Fruit fly (Drosophila melanogaster) whole organism: ENCODE results near the gene Srlp.

Experiments
- CG8478 ChIP-seq: fragments of >200 bp; optimal IDR thresholded peaks from 2 replicates; lab custom pipeline; 2018; ENCODE audit warnings: inconsistent platforms
- Dll ChIP-seq: fragments of >200 bp; optimal IDR thresholded peaks from 2 replicates; lab custom pipeline; 2017
- EcR ChIP-seq, 2 experiments: fragments of >200 bp; optimal IDR thresholded peaks; 2 replicates each; lab custom pipeline; 2017; ENCODE audit warnings: missing biosample characterization in 2 of 2, missing genetic modification characterization in 2 of 2, missing genetic modification reagents in 2 of 2
- pan ChIP-seq: fragments of >200 bp; optimal IDR thresholded peaks from 2 replicates; lab custom pipeline; 2017
- psq ChIP-seq: fragments of >200 bp; optimal IDR thresholded peaks from 2 replicates; lab custom pipeline; 2017
- usp ChIP-seq: fragments of >200 bp; optimal IDR thresholded peaks from 2 replicates; lab custom pipeline; 2017; ENCODE audit warnings: missing biosample characterization, missing genetic modification characterization, mixed read lengths

Srlp gene

DNA sequence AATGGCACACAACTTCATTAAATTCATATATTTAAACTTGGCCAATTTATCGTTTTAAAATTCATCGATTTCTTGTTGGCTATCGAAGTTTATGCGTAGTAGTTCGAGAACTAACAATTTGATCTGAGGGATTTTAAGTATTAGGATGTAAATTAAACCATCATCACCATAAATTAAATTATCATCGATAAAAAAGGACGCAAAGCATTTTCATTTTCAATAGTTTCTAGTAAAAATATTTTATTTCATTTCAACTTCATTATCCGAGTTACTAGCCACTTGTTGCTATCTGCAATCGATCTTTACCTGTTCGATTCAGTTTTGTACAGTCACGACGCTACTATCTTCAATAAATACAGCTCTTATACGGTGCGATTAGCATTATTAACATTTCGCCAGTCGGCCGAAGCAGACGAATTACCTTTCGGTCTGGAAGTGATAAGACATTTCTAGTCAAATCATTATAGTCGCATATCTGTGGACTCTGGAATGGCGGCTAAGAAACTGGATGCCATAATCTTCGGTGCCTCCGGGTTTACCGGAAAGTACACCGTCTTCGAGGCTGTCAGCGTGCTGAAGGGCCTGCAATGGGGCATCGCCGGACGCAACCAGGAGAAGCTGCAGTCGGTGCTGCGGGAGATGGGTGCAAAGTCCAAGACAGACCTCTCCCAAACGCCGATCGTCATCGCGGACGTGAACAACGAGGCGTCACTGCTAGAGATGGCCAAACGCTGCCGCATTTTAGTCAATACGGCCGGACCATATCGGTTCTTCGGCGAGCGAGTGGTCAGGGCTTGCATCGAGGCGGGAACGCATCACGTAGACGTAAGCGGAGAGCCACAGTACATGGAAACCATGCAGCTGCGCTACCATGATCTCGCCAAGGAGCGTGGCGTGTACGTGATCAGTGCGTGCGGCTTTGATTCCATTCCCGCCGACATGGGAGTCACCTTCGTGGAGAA, 27.4 kb upstream of the Srlp start, which contains the start of gene CG5167:
Gene CG5167, plus strand, starts transcription at position 298 of the 962 bp plus-strand sequence.
- TF ChIP-seq pan = no peak
- TF ChIP-seq Dll (lab: Kevin White, UChicago) = no peak
- TF ChIP-seq EcR (GFP tag; optimal IDR thresholded peaks at IDR 0.05; lab: Kevin White, UChicago) = no peak
- TF ChIP-seq usp = no peak
- TF ChIP-seq psq (lab: Kevin White, UChicago) = no peak
- TF ChIP-seq CG8478 (lab: Kevin White, UChicago) = no peak

DNA sequence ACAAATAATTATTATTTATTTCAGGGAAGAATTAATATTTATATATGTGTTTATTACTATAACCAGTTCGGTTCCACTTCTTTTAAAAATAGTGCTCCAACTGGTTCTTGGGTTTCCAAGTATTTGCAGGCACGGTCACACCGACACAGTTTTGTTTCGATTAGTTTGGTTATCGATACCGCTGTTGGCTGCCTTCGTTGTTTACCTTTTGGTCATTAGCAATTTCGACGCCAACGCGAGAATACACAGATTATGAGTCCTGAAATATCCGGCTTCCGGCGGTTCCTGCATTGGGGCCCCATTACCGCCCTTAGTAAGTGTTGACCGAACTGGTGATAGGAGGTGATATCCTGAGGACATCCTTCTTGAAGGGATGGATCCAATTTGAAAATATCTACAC, 25.7 kb upstream of the Srlp start, which contains the start of gene CG5196:
Gene CG5196, plus strand, starts transcription at position 157 of the 400 bp plus-strand sequence.
- TF ChIP-seq CG8478 (lab: Kevin White, UChicago) = no peak
- TF ChIP-seq psq (lab: Kevin White, UChicago) = no peak
- TF ChIP-seq Dll (lab: Kevin White, UChicago) = no peak
- TF ChIP-seq usp = no peak
- no peak for TF ChIP-seq EcR (GFP tag; optimal IDR thresholded peaks at IDR 0.05; lab: Kevin White, UChicago)
- no peak for TF ChIP-seq pan

DNA sequence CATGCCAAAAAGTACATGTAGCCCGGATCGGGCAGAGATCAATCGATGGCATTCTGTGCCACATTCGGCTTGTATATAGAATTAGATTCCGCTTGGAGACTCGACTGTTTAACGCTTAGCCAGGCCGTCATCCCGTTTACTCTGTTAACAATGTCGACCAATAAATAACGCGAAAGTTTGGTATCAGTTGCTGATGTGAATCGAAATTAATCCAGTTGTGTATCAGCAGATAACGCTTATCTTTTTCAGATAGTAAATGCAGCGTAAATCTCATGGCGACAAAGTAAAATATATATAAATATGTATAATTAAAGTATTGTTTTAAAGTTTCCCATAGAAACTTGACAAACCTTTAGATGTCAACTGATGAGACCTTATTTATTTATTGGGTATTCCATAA, 22.4 kb upstream of the Srlp start:
- TF ChIP-seq psq (lab: Kevin White, UChicago) (no peak), usp (no peak), CG8478 (lab: Kevin White, UChicago) (no peak), pan (no peak), Dll (lab: Kevin White, UChicago) (no peak), EcR (GFP tag; optimal IDR thresholded peaks at IDR 0.05; lab: Kevin White, UChicago) (no peak)

DNA sequence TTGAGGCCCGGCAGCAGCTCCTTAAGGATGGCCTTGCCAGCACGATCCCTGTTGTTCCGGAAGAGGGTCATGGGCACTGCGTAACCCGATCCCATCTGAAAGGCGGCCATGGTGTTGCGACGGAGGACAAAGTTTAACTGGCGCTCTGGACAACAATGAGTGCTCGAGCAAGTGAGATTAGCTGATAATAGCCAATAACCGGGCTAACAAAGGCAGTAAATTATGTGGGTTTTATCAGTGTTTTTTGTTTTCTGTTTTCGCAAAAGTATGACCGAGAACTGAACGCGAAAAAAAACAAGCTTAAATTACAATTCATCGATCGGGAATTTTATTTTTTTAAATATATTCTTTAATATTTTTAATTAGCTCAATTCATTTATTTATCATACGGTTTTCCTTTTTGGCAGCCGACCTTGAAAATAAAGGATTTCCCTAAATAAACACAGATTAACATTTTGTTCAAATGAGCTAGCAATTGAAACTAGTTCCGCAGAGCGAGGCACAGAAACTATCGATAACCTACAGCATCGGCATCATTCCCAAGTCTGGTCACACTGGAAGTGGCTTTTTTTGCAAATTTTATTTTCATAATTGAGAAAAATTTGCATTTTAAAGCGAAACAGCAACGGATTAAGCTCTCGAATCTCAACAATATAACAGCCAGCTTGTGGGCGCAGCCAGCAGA, 20.5 kb upstream of the Srlp start, which contains the start of the genes Dip-C and pps:
Gene Dip-C, minus strand, starts transcription at position 486 of the 685 bp plus-strand sequence.
Gene pps, plus strand, starts transcription at position 555 of the 685 bp plus-strand sequence.
- TF ChIP-seq psq (lab: Kevin White, UChicago) (no peak), CG8478 (lab: Kevin White, UChicago) (no peak), Dll (lab: Kevin White, UChicago) (no peak), usp (no peak), EcR (GFP tag; optimal IDR thresholded peaks at IDR 0.05; lab: Kevin White, UChicago) (no peak), pan (no peak)

DNA sequence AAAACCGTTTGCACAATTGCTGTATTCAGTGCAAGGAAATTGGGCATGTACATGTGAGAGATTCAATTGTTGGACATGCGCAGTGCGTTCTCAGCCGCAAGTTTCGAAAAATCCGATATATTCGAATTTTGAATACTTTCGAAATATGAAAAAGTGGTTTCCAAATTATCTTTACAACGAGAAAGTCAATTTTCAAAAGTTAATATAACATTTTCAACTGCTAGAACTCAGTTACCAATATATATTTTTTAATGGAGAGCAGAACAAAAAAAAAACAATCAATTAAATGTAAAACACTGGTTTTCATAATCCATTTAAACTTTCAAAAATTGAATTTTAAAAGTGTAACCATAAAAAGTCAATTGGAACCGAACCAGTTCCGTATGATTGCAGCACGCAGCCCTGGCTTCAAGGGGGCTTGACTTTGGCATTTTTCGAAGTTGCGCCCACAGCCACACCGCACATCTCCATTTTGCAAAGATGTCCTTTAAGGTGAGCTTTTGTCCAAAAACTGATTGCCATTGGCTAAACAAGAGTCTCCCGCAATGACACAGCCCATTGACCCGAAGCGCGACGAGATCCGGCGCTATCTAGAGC, 11.4 kb upstream of the Srlp start, which contains the start of the genes Scgbeta and CG17202:
Gene Scgbeta, minus strand, starts transcription at position 51 of the 597 bp plus-strand sequence.
Gene CG17202, plus strand, starts transcription at position 390 of the 597 bp plus-strand sequence.
- TF ChIP-seq pan (no peak), usp (no peak), CG8478 (lab: Kevin White, UChicago) (no peak), psq (lab: Kevin White, UChicago) (no peak), Dll (lab: Kevin White, UChicago) (no peak), EcR (GFP tag; optimal IDR thresholded peaks at IDR 0.05; lab: Kevin White, UChicago) (no peak)

DNA sequence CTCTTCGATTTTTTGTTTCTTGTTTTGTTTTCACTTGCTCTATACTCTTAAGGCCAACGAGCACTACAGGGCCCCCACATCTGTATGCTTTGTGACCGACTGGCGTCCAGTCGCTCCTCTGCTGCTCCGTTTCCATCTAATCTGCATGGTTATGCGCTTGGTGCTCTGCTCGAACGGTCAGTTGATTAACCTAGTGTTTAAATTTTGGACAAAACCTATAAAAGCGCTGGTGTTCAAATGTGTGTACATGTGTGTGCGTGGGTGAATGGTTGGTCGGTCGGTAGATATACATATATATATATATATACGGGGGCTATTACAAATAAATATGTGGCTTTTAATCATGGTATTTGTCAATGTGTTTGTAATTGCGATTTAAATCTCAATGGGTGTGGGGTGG, 9.9 kb upstream of the Srlp start:
- no peak for TF ChIP-seq usp
- no peak for TF ChIP-seq psq (lab: Kevin White, UChicago)
- no peak for TF ChIP-seq CG8478 (lab: Kevin White, UChicago)
- TF ChIP-seq EcR (GFP tag; optimal IDR thresholded peaks at IDR 0.05; lab: Kevin White, UChicago) = no peak
- TF ChIP-seq pan = no peak
- no peak for TF ChIP-seq Dll (lab: Kevin White, UChicago)

DNA sequence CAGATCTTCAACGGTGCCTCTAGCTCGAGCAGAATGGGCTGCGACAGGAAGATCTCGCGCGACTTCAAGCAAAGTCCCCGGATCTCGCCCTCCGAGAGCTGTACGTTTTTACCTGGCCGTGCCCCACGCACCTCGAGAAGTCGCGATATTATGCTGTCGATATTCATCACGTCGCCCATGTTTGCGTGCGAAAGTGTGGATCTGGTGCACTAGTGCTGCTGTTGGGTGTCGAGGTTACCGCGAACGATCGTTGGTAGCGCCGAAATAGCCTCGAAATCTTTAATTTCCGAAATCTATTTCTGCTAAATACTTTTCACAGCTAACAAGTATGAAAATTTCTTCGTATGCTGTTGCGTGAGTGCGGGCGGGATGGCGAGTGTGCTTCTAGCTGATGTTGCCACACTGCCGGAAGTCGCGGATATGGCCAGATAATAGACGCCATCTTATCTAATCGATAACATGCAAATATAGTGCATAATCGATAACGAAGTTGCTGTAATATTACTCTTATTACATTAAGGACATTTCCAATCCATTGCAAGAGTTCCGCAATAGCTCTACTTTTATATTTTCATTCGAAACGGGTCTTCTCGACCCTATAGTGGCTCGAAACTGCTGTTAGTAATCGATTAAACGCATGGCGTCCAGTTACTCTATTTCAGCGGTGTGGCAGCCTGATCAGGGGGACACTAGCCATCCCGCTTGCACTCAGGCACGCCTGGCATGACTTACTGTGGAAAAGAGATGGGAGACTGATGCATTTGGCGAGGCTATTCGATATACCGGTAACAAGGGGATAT, 8.2 kb upstream of the Srlp start, which contains the start of gene Pp1-87B:
Gene Pp1-87B, minus strand, starts transcription at position 408 of the 800 bp plus-strand sequence.
- TF ChIP-seq usp = no peak
- peak; percentile 71 for TF ChIP-seq CG8478 (lab: Kevin White, UChicago)

DNA sequence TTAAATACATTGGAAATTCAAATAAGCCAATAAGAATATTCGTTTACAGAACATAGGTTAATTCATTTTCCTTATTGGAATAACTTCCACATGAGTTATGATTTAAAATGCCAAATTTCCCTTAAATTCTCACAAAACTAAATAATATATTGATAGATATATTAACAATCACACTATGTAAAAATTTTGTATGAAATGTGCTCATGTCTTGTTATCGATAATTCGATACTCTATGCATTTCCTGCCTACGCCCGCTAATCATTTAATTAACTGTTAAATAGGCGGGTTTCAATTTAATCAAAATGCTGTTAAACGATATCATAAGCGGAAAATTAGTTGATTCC, 7.6 kb upstream of the Srlp start, which contains the start of gene NANS:
Gene NANS, plus strand, starts transcription at position 269 of the 344 bp plus-strand sequence.
- no peak for TF ChIP-seq Dll (lab: Kevin White, UChicago)
- no peak for TF ChIP-seq CG8478 (lab: Kevin White, UChicago)
- TF ChIP-seq pan = no peak
- no peak for TF ChIP-seq usp
- TF ChIP-seq EcR (GFP tag; optimal IDR thresholded peaks at IDR 0.05; lab: Kevin White, UChicago) = no peak
- no peak for TF ChIP-seq psq (lab: Kevin White, UChicago)

DNA sequence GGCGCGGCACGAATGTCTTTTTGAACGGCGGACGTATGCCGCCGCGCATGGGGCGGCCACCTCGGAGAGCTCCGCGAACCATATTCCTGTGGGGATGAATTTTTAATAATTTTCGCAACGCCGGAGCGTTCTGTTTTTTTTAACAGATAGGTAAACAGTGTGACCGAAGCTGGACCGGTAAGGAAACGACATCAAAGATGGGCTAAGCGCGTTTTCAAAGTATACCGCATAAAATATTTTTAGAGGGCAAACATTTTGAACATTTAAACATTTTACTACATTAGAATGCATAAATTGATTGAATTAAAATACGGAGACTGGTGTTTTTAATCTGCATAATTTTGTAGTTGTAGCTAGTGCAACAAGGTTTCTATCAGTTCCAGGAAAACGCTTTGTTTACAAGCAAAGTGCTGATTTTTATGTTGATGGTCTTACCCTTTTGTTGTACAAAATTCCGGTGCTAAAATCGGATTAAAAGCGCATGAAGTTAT, 4.7 kb upstream of the Srlp start, which contains the start of the genes CG5641 and CG5245:
Gene CG5641, minus strand, starts transcription at position 163 of the 491 bp plus-strand sequence.
Gene CG5245, plus strand, starts transcription at position 441 of the 491 bp plus-strand sequence.
- TF ChIP-seq CG8478 (lab: Kevin White, UChicago) (no peak), psq (lab: Kevin White, UChicago) (no peak), pan (no peak), EcR (GFP tag; optimal IDR thresholded peaks at IDR 0.05; lab: Kevin White, UChicago) (no peak), usp (no peak), Dll (lab: Kevin White, UChicago) (no peak)

DNA sequence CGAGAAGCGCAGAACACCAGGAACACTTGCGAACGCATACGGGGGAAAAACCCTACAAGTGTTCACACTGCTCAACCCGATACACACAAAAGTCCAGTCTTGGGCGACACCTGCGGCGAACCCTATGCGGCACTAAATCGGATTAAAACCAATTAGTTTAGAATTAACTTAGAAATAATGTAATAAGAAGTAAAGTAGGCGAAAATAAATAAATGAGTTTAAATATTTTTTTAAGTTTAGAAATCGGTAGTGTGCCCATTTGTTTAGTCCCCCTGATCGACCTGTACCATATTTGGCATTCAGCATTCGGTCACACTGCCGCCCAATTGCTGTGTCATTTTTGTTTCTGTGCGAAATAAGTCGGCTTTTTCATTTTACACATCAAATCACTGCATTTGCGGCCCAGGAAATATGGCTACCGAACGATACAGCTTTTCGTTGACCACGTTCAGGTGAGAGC, 2.8 kb upstream of the Srlp start, which contains the start of gene Prosalpha2:
Gene Prosalpha2, plus strand, starts transcription at position 292 of the 460 bp plus-strand sequence.
- TF ChIP-seq Dll (lab: Kevin White, UChicago) = no peak
